Fruit fly (Drosophila melanogaster): ENCODE measurements around the gene CG13875.

DNA sequence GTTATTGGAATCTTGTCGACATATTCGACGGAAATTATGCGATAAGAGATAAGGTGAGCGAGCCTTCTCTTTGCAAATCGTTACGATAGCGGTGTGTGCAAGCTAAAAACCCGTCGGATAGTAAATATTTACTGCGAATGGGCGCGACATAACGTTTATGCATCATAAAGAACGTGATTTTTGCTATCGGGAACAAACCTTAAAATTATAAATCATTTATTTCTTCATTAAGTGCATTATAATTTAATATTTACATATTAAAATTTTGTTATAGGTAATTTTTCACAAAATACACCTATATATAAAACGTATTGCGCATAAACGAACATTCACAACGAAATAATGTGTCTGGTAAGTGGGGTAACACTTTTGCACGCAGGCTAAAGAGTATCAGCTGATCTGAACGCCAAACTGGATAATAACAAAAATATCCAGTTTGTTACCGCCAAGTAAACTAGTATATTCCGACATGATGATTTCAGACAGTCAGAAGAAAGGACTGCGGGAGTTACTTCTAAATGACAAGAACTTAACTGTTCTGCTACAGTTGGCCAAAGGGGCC, 26.1 kb downstream of the CG13875 start, which contains the start of the genes Gk1 and CG13876:
- no peak for TF ChIP-seq pan (optimal IDR thresholded peaks at IDR 0.05)
- TF ChIP-seq usp (GFP tag; optimal IDR thresholded peaks at IDR 0.05) = no peak
- TF ChIP-seq psq (optimal IDR thresholded peaks at IDR 0.05) = no peak
- no peak for TF ChIP-seq CG8478 (optimal IDR thresholded peaks at IDR 0.05)
- TF ChIP-seq EcR (GFP tag; optimal IDR thresholded peaks at IDR 0.05) = no peak

All from whole organism.